Worm (Caenorhabditis elegans) whole organism, young adult: ENCODE results near the gene sec-6.
A peak's percentile ranks its signal among the peaks of the same experiment; 100 is the strongest.

ENCODE experiments used
- B0035.1 ChIP-seq: sonication (generic microtip); optimal IDR thresholded peaks from 2 replicates; lab custom pipeline; 2016; ENCODE audit warnings: missing genetic modification characterization, mild to moderate bottlenecking, missing compliant biosample characterization, missing genotype, missing genetic modification reagents
- B0261.1 ChIP-seq: sonication (generic microtip); optimal IDR thresholded peaks from 2 replicates; lab custom pipeline; 2016; ENCODE audit warnings: mild to moderate bottlenecking, missing genetic modification characterization, moderate library complexity, missing compliant biosample characterization
- C17E4.6 ChIP-seq: fragments of 200-800 bp; sonication (Bioruptor generic); IDR thresholded peaks from 2 replicates; pipeline ENCODE4 v1.3.6; 2022; ENCODE audit warnings: missing genetic modification reagents, missing genetic modification characterization, missing compliant biosample characterization
- F52B5.7 ChIP-seq: sonication (generic microtip); optimal IDR thresholded peaks from 2 replicates; lab custom pipeline; 2016; ENCODE audit warnings: mild to moderate bottlenecking, missing genetic modification characterization, missing compliant biosample characterization
- F55B11.4 ChIP-seq: sonication (generic microtip); optimal IDR thresholded peaks from 2 replicates; lab custom pipeline; 2016; ENCODE audit warnings: missing compliant biosample characterization, missing genetic modification characterization, borderline replicate concordance; ENCODE audit not compliant: insufficient read depth
- F57C9.4 ChIP-seq: sonication (generic microtip); optimal IDR thresholded peaks from 2 replicates; lab custom pipeline; 2017; ENCODE audit warnings: mild to moderate bottlenecking, missing genetic modification characterization, missing compliant biosample characterization
- Y56A3A.18 ChIP-seq: fragments of 200-800 bp; sonication (Bioruptor generic); IDR thresholded peaks from 2 replicates; pipeline ENCODE4 v1.3.6; 2022; ENCODE audit warnings: missing genetic modification reagents, missing genetic modification characterization, missing compliant biosample characterization
- Y67H2A.10 ChIP-seq: fragments of 200-800 bp; sonication (Bioruptor generic); conservative IDR thresholded peaks from 2 replicates; pipeline ENCODE4 v1.3.6; 2022; ENCODE audit warnings: missing genetic modification reagents, missing genetic modification characterization, missing compliant biosample characterization
- Y79H2A.3 ChIP-seq: fragments of 200-800 bp; sonication (Bioruptor generic); conservative IDR thresholded peaks from 2 replicates; pipeline ENCODE4 v1.3.6; 2022; ENCODE audit warnings: missing genetic modification reagents, missing genetic modification characterization, missing compliant biosample characterization
- Y95B8A.8 ChIP-seq: fragments of 200-800 bp; sonication (Bioruptor generic); IDR thresholded peaks from 2 replicates; pipeline ENCODE4 v1.3.6; 2022; ENCODE audit warnings: missing genetic modification reagents, missing genetic modification characterization, missing compliant biosample characterization
- aptf-2 ChIP-seq: fragments of 200-800 bp; sonication (Bioruptor generic); conservative IDR thresholded peaks from 2 replicates; pipeline ENCODE4 v1.3.6; 2022; ENCODE audit warnings: missing genetic modification reagents, missing genetic modification characterization, missing compliant biosample characterization
- attf-5 ChIP-seq: fragments of 200-800 bp; sonication (Bioruptor generic); optimal IDR thresholded peaks from 2 replicates; lab custom pipeline; 2018; ENCODE audit warnings: mild to moderate bottlenecking, missing genetic modification characterization, missing compliant biosample characterization
- bed-2 ChIP-seq: fragments of 200-800 bp; sonication (Bioruptor generic); IDR thresholded peaks from 2 replicates; pipeline ENCODE4 v1.3.6; 2022; ENCODE audit warnings: missing genetic modification reagents, missing genetic modification characterization, missing compliant biosample characterization
- ceh-27 ChIP-seq: fragments of 200-800 bp; sonication (Bioruptor generic); optimal IDR thresholded peaks from 2 replicates; lab custom pipeline; 2018; ENCODE audit warnings: mild to moderate bottlenecking, missing genetic modification characterization, moderate library complexity, missing compliant biosample characterization
- chd-7 ChIP-seq: sonication (generic microtip); optimal IDR thresholded peaks from 2 replicates; lab custom pipeline; 2016; ENCODE audit warnings: mild to moderate bottlenecking, missing genetic modification characterization, moderate library complexity, missing compliant biosample characterization
- dpl-1 ChIP-seq: fragments of 150-350 bp; optimal IDR thresholded peaks from 2 replicates; lab custom pipeline; 2014; ENCODE audit warnings: missing biosample characterization, missing genetic modification reagents, missing genetic modification characterization
- egl-18 ChIP-seq: fragments of 200-800 bp; sonication (Bioruptor generic); IDR thresholded peaks from 2 replicates; pipeline ENCODE4 v1.3.6; 2022; ENCODE audit warnings: missing genetic modification reagents, missing genetic modification characterization, missing compliant biosample characterization
- ekl-4 ChIP-seq: fragments of 200-800 bp; sonication (Bioruptor generic); IDR thresholded peaks from 2 replicates; pipeline ENCODE4 v1.3.6; 2022; ENCODE audit warnings: missing genetic modification reagents, missing genetic modification characterization, missing compliant biosample characterization
- ets-4 ChIP-seq: fragments of 200-800 bp; sonication (Bioruptor generic); optimal IDR thresholded peaks from 2 replicates; lab custom pipeline; 2018; ENCODE audit warnings: mild to moderate bottlenecking, missing genetic modification characterization, missing compliant biosample characterization
- hlh-26 ChIP-seq: fragments of 200-800 bp; sonication (Bioruptor generic); conservative IDR thresholded peaks from 2 replicates; pipeline ENCODE4 v1.3.6; 2022; ENCODE audit warnings: missing genetic modification reagents, missing genetic modification characterization, missing compliant biosample characterization
- hmg-1.2 ChIP-seq: fragments of 200-800 bp; sonication (Bioruptor generic); IDR thresholded peaks from 2 replicates; pipeline ENCODE4 v1.3.6; 2022; ENCODE audit warnings: missing genetic modification reagents, missing genetic modification characterization, missing compliant biosample characterization
- hmg-20 ChIP-seq: fragments of 200-800 bp; sonication (Bioruptor generic); IDR thresholded peaks from 2 replicates; pipeline ENCODE4 v1.3.6; 2022; ENCODE audit warnings: missing genetic modification reagents, missing genetic modification characterization, missing compliant biosample characterization
- lag-1 ChIP-seq: fragments of 200-800 bp; sonication (Bioruptor generic); IDR thresholded peaks from 2 replicates; pipeline ENCODE4 v1.3.6; 2022; ENCODE audit warnings: missing genetic modification reagents, missing genetic modification characterization, missing compliant biosample characterization
- let-607 ChIP-seq, 2 experiments: fragments of 200-800 bp in 1 of 2; sonication (Bioruptor generic) in 1 of 2; sonication (generic microtip) in 1 of 2; optimal IDR thresholded peaks; 2 replicates each; lab custom pipeline; 2016 to 2018; ENCODE audit warnings: mild to moderate bottlenecking in 2 of 2, missing compliant biosample characterization in 2 of 2, missing genetic modification characterization in 2 of 2, moderate library complexity in 2 of 2, missing genotype in 1 of 2
- lin-26 ChIP-seq: fragments of 200-800 bp; sonication (Bioruptor generic); IDR thresholded peaks from 2 replicates; pipeline ENCODE4 v1.3.6; 2022; ENCODE audit warnings: missing genetic modification reagents, missing genetic modification characterization, missing compliant biosample characterization
- lin-35 ChIP-seq, 3 experiments: fragments of 150-350 bp in 2 of 3; sonication (generic microtip) in 1 of 3; optimal IDR thresholded peaks; 2 replicates each; lab custom pipeline; 2014 to 2018; ENCODE audit warnings: missing biosample characterization in 3 of 3, missing genetic modification characterization in 3 of 3, missing genetic modification reagents in 3 of 3
- lir-1 ChIP-seq: fragments of 200-800 bp; sonication (Bioruptor generic); conservative IDR thresholded peaks from 2 replicates; pipeline ENCODE4 v1.3.6; 2022; ENCODE audit warnings: missing genetic modification reagents, missing genetic modification characterization, missing compliant biosample characterization
- madf-3 ChIP-seq: fragments of 200-800 bp; sonication (Bioruptor generic); IDR thresholded peaks from 2 replicates; pipeline ENCODE4 v1.3.6; 2022; ENCODE audit warnings: missing genetic modification reagents, missing genetic modification characterization, missing compliant biosample characterization
- madf-6 ChIP-seq: fragments of 200-800 bp; sonication (Bioruptor generic); IDR thresholded peaks from 2 replicates; pipeline ENCODE4 v1.3.6; 2022; ENCODE audit warnings: missing genetic modification reagents, missing genetic modification characterization, missing compliant biosample characterization
- mcd-1 ChIP-seq: fragments of 200-800 bp; sonication (Bioruptor generic); IDR thresholded peaks from 2 replicates; pipeline ENCODE4 v1.3.6; 2022; ENCODE audit warnings: missing genetic modification reagents, missing genetic modification characterization, missing compliant biosample characterization
- mel-28 ChIP-seq: sonication (generic microtip); optimal IDR thresholded peaks from 2 replicates; lab custom pipeline; 2016; ENCODE audit warnings: borderline replicate concordance, mild to moderate bottlenecking, missing genetic modification characterization, missing compliant biosample characterization
- mes-4 ChIP-seq: sonication (generic microtip); optimal IDR thresholded peaks from 2 replicates; lab custom pipeline; 2016; ENCODE audit warnings: missing genotype, missing genetic modification characterization, missing compliant biosample characterization
- mxl-1 ChIP-seq: sonication (generic microtip); optimal IDR thresholded peaks from 2 replicates; lab custom pipeline; 2016; ENCODE audit warnings: missing genetic modification characterization, missing compliant biosample characterization
- nhr-27 ChIP-seq: fragments of 200-800 bp; sonication (Bioruptor generic); optimal IDR thresholded peaks from 2 replicates; lab custom pipeline; 2018; ENCODE audit warnings: mild to moderate bottlenecking, missing genetic modification characterization, moderate library complexity, missing compliant biosample characterization
- nhr-80 ChIP-seq: sonication (generic microtip); optimal IDR thresholded peaks from 2 replicates; lab custom pipeline; 2016; ENCODE audit warnings: missing genetic modification characterization, missing compliant biosample characterization
- nhr-90 ChIP-seq: sonication (generic microtip); optimal IDR thresholded peaks from 2 replicates; lab custom pipeline; 2016; ENCODE audit warnings: missing genotype, mild to moderate bottlenecking, missing genetic modification characterization, missing compliant biosample characterization
- pbrm-1 ChIP-seq: fragments of 200-800 bp; sonication (Bioruptor generic); IDR thresholded peaks from 2 replicates; pipeline ENCODE4 v1.3.6; 2022; ENCODE audit warnings: missing genetic modification reagents, missing genetic modification characterization, missing compliant biosample characterization
- sdz-38 ChIP-seq: sonication (generic microtip); optimal IDR thresholded peaks from 2 replicates; lab custom pipeline; 2016; ENCODE audit warnings: missing genotype, missing genetic modification characterization, missing compliant biosample characterization
- sea-2 ChIP-seq: fragments of 200-800 bp; sonication (Bioruptor generic); IDR thresholded peaks from 2 replicates; pipeline ENCODE4 v1.3.6; 2022; ENCODE audit warnings: missing genetic modification characterization, missing compliant biosample characterization
- somi-1 ChIP-seq: fragments of 200-800 bp; sonication (Bioruptor generic); optimal IDR thresholded peaks from 2 replicates; lab custom pipeline; 2018; ENCODE audit warnings: mild to moderate bottlenecking, missing genetic modification characterization, missing compliant biosample characterization
- tbp1 ChIP-seq: fragments of 200-800 bp; sonication (Bioruptor generic); optimal IDR thresholded peaks from 2 replicates; lab custom pipeline; 2018; ENCODE audit warnings: mild to moderate bottlenecking, missing genetic modification characterization, missing compliant biosample characterization
- tbx-9 ChIP-seq: sonication (generic microtip); optimal IDR thresholded peaks from 2 replicates; lab custom pipeline; 2016; ENCODE audit warnings: borderline replicate concordance, missing genetic modification characterization, inconsistent platforms, missing compliant biosample characterization
- unc-62 ChIP-seq: fragments of 150-350 bp; optimal IDR thresholded peaks from 2 replicates; lab custom pipeline; 2014; ENCODE audit warnings: missing biosample characterization, missing genetic modification reagents, missing genetic modification characterization
- xnd-1 ChIP-seq: sonication (generic microtip); optimal IDR thresholded peaks from 2 replicates; lab custom pipeline; 2016; ENCODE audit warnings: missing genotype, missing genetic modification reagents, missing genetic modification characterization, missing compliant biosample characterization
- zfh-2 ChIP-seq: fragments of 200-800 bp; sonication (Bioruptor generic); conservative IDR thresholded peaks from 2 replicates; pipeline ENCODE4 v1.3.6; 2022; ENCODE audit warnings: missing genetic modification reagents, missing genetic modification characterization, missing compliant biosample characterization
- ztf-18 ChIP-seq: sonication (generic microtip); optimal IDR thresholded peaks from 2 replicates; lab custom pipeline; 2016; ENCODE audit warnings: missing genotype, mild to moderate bottlenecking, missing genetic modification characterization, missing compliant biosample characterization
- ztf-26 ChIP-seq: sonication (generic microtip); optimal IDR thresholded peaks from 2 replicates; lab custom pipeline; 2017; ENCODE audit warnings: missing genetic modification characterization, missing compliant biosample characterization
- ztf-3 ChIP-seq: fragments of 200-800 bp; sonication (Bioruptor generic); optimal IDR thresholded peaks from 2 replicates; lab custom pipeline; 2018; ENCODE audit warnings: mild to moderate bottlenecking, missing genetic modification characterization, missing compliant biosample characterization

sec-6 gene

DNA sequence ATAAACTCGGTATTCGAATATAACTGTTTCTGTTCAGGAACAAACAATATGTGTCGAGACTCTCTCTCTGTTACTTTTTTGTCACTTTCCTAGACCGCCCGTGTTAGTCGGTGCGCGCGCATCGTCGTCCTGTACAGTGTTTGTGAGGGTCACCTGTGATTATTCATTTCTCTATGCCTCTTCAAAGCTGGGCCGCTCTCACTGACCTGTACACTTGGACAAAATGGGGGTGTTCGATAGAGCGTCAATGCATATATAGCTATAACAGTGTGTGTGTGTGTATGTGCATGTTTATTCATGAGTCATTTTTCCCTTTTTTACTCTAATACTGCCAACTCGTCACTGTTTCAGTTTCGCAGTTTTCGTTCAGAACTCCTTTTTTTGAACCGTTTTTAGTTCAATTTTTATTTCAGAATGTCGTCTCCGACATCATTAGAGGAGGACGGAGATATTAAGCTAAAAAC lies 20.3 kb downstream of the sec-6 start, which contains the start of gene pkc-3 (continued):
- TF ChIP-seq attf-5 (GFP tag; lab: Kevin White, UChicago), result peak; percentile 87
- no peak for TF ChIP-seq sea-2 (GFP tag; lab: Robert Waterston, UW)
- no peak for TF ChIP-seq C17E4.6 (GFP tag; lab: Robert Waterston, UW)
- no peak for TF ChIP-seq nhr-27 (tag; lab: Kevin White, UChicago)
- no peak for TF ChIP-seq F55B11.4 (tag; lab: Kevin White, UChicago)
- no peak for TF ChIP-seq dpl-1 (GFP tag; lab: Kevin White, UChicago)
- no peak for TF ChIP-seq B0261.1 (tag; lab: Kevin White, UChicago)
- no peak for TF ChIP-seq mel-28 (tag; lab: Kevin White, UChicago)
- TF ChIP-seq Y79H2A.3, result 0 out of 2 replicates have a peak, but pooled peaks have one; percentile 33
- TF ChIP-seq pbrm-1 (GFP tag; lab: Robert Waterston, UW), result peak; percentile 58
- peak; percentile 40; the same call in 1 of the 2 replicates for TF ChIP-seq zfh-2 (GFP tag; lab: Robert Waterston, UW)
- peak; percentile 32 for TF ChIP-seq xnd-1
- TF ChIP-seq lir-1, result 0 out of 2 replicates have a peak, but pooled peaks have one; percentile 41
- TF ChIP-seq hmg-1.2 (GFP tag; lab: Robert Waterston, UW), result peak; percentile 59
- 0 out of 2 replicates have a peak, but pooled peaks have one; percentile 3 for TF ChIP-seq egl-18
- no peak for TF ChIP-seq mxl-1 (tag; lab: Kevin White, UChicago)
- no peak for TF ChIP-seq sdz-38 (tag; lab: Kevin White, UChicago)
- TF ChIP-seq F52B5.7, result peak; percentile 53
- no peak for TF ChIP-seq ztf-3 (GFP tag; lab: Kevin White, UChicago)
- no peak for TF ChIP-seq F57C9.4
- TF ChIP-seq Y56A3A.18 (GFP tag; lab: Robert Waterston, UW), result peak; percentile 84; the same call in 1 of the 2 replicates
- TF ChIP-seq tbp1 (GFP tag; lab: Kevin White, UChicago), result peak; percentile 60
- TF ChIP-seq lin-26, result peak; percentile 72
- TF ChIP-seq aptf-2 (GFP tag; lab: Robert Waterston, UW), result no peak
- TF ChIP-seq Y95B8A.8 (GFP tag; lab: Robert Waterston, UW), result peak; percentile 88
- TF ChIP-seq ekl-4 (GFP tag; lab: Robert Waterston, UW), result peak; percentile 78
- TF ChIP-seq lag-1, result no peak
- TF ChIP-seq mes-4 (tag; lab: Kevin White, UChicago), result no peak
- TF ChIP-seq nhr-90 (tag; lab: Kevin White, UChicago), result peak; percentile 70
- TF ChIP-seq ztf-18 (tag; lab: Kevin White, UChicago), result peak; percentile 83
- no peak for TF ChIP-seq unc-62
- 0 out of 2 replicates have a peak, but pooled peaks have one; percentile 22 for TF ChIP-seq hmg-20
- no peak for TF ChIP-seq bed-2 (GFP tag; lab: Robert Waterston, UW)
- no peak for TF ChIP-seq tbx-9 (tag; lab: Kevin White, UChicago)
- peak; percentile 97 for TF ChIP-seq nhr-80 (tag; lab: Kevin White, UChicago)
- TF ChIP-seq ets-4 (GFP tag; lab: Kevin White, UChicago), result peak; percentile 54
- TF ChIP-seq ztf-26 (tag; lab: Kevin White, UChicago), result peak; percentile 51
- TF ChIP-seq Y67H2A.10 (GFP tag; lab: Robert Waterston, UW), result no peak
- TF ChIP-seq B0035.1 (tag; lab: Kevin White, UChicago), result peak; percentile 28
- peak; percentile 50 to 78 for TF ChIP-seq let-607 (tag; optimal IDR thresholded peaks at IDR 0.05; lab: Kevin White, UChicago)
- TF ChIP-seq somi-1 (GFP tag; lab: Kevin White, UChicago), result no peak
- TF ChIP-seq ceh-27, result peak; percentile 65
- TF ChIP-seq mcd-1, result peak; percentile 47; the same call in 1 of the 2 replicates
- TF ChIP-seq hlh-26 (GFP tag; lab: Robert Waterston, UW), result no peak
- TF ChIP-seq chd-7, result peak; percentile 82
- TF ChIP-seq madf-6 (GFP tag; lab: Robert Waterston, UW), result peak; percentile 70; the same call in 1 of the 2 replicates
- TF ChIP-seq madf-3 (GFP tag; lab: Robert Waterston, UW), result peak; percentile 72
- peak in 1 of 3 experiments; percentile 47 for TF ChIP-seq lin-35 (GFP tag; optimal IDR thresholded peaks at IDR 0.05; lab: Kevin White, UChicago)
